Worm (Caenorhabditis elegans): Measurements from ENCODE around the gene des-2.

ce11 chrV:11373918-11374317 lies 47.6 kb downstream of the des-2 start:
- TF ChIP-seq egl-27 (tag; optimal IDR thresholded peaks at IDR 0.05) (no peak), fos-1 (tag; optimal IDR thresholded peaks at IDR 0.05) (no peak), ztf-11 (tag; optimal IDR thresholded peaks at IDR 0.05) (no peak)
